Fruit fly (Drosophila melanogaster) whole organism: ENCODE data around the gene MBD-R2.

ENCODE experiments used
- CG8478 ChIP-seq: fragments of >200 bp; optimal IDR thresholded peaks from 2 replicates; lab custom pipeline; 2018; ENCODE audit warnings: inconsistent platforms
- EcR ChIP-seq, 2 experiments: fragments of >200 bp; optimal IDR thresholded peaks; 2 replicates each; lab custom pipeline; 2017; ENCODE audit warnings: missing biosample characterization in 2 of 2, missing genetic modification characterization in 2 of 2, missing genetic modification reagents in 2 of 2
- pan ChIP-seq: fragments of >200 bp; optimal IDR thresholded peaks from 2 replicates; lab custom pipeline; 2017
- psq ChIP-seq: fragments of >200 bp; optimal IDR thresholded peaks from 2 replicates; lab custom pipeline; 2017
- usp ChIP-seq: fragments of >200 bp; optimal IDR thresholded peaks from 2 replicates; lab custom pipeline; 2017; ENCODE audit warnings: missing biosample characterization, missing genetic modification characterization, mixed read lengths

- TF ChIP-seq psq (lab: Kevin White, UChicago) = no peak
- TF ChIP-seq pan (lab: Kevin White, UChicago) = no peak
- TF ChIP-seq CG8478 (lab: Kevin White, UChicago) = no peak
- no peak for TF ChIP-seq EcR (GFP tag; optimal IDR thresholded peaks at IDR 0.05; lab: Kevin White, UChicago)
- no peak for TF ChIP-seq usp (GFP tag; lab: Kevin White, UChicago)
Measured at dm6 chr3R:12316420-12316819, 39.6 kb downstream of the MBD-R2 start.
